Worm (Caenorhabditis elegans) whole organism, L4 larva: ENCODE data around the gene R07B1.6.

Experiments used
- Y105C5A.15 ChIP-seq: fragments of 200-800 bp; sonication (Bioruptor generic); IDR thresholded peaks from 2 replicates; pipeline ENCODE4 v1.3.6; 2022; ENCODE audit warnings: missing genetic modification characterization, missing compliant biosample characterization
- ZK337.2 ChIP-seq: fragments of 200-800 bp; sonication (Bioruptor generic); IDR thresholded peaks from 2 replicates; pipeline ENCODE4 v1.3.6; 2022; ENCODE audit warnings: missing genetic modification reagents, missing genetic modification characterization, missing compliant biosample characterization
- daf-12 ChIP-seq: fragments of 150-350 bp; optimal IDR thresholded peaks from 2 replicates; lab custom pipeline; 2014; ENCODE audit warnings: missing biosample characterization, missing genetic modification reagents, missing genetic modification characterization
- daf-19 ChIP-seq: fragments of 200-800 bp; sonication (Bioruptor generic); conservative IDR thresholded peaks from 2 replicates; pipeline ENCODE4 v1.3.6; 2022; ENCODE audit warnings: missing genetic modification characterization, missing compliant biosample characterization
- hlh-11 ChIP-seq: fragments of 200-800 bp; sonication (Bioruptor generic); optimal IDR thresholded peaks from 2 replicates; lab custom pipeline; 2018; ENCODE audit warnings: mild to moderate bottlenecking, missing genetic modification characterization, missing compliant biosample characterization
- hmg-1.1 ChIP-seq: fragments of 200-800 bp; sonication (Bioruptor generic); IDR thresholded peaks from 2 replicates; pipeline ENCODE4 v1.3.6; 2022; ENCODE audit warnings: missing genetic modification reagents, missing genetic modification characterization, missing compliant biosample characterization
- jun-1 ChIP-seq: fragments of 150-350 bp; optimal IDR thresholded peaks from 2 replicates; lab custom pipeline; 2014; ENCODE audit warnings: missing biosample characterization, missing genetic modification reagents, missing genetic modification characterization
- lir-3 ChIP-seq: sonication (generic microtip); optimal IDR thresholded peaks from 2 replicates; lab custom pipeline; 2016; ENCODE audit warnings: mild to moderate bottlenecking, missing genetic modification characterization, missing compliant biosample characterization
- nhr-28 ChIP-seq: fragments of 150-350 bp; optimal IDR thresholded peaks from 2 replicates; lab custom pipeline; 2014; ENCODE audit warnings: missing biosample characterization, missing genetic modification characterization
- pha-4 ChIP-seq, 2 experiments: fragments of 150-350 bp in 1 of 2; fragments of 200-800 bp in 1 of 2; sonication (Bioruptor generic) in 1 of 2; IDR thresholded peaks in 1 of 2; optimal IDR thresholded peaks in 1 of 2; 2 replicates each; pipeline versions ENCODE4 v1.3.6 to Lab custom; 2014 to 2022; ENCODE audit warnings: missing genetic modification characterization in 2 of 2, missing genetic modification reagents in 2 of 2, missing biosample characterization in 1 of 2, missing compliant biosample characterization in 1 of 2
- snpc-4 ChIP-seq: fragments of 150-350 bp; optimal IDR thresholded peaks from 2 replicates; lab custom pipeline; 2014; ENCODE audit warnings: missing biosample characterization, missing genetic modification characterization
- unc-130 ChIP-seq: sonication (generic microtip); optimal IDR thresholded peaks from 2 replicates; lab custom pipeline; 2016; ENCODE audit warnings: missing genetic modification reagents, missing genetic modification characterization, missing compliant biosample characterization

ce11 chrX:9872554-9872953 lies 6.1 kb downstream of the R07B1.6 start, which contains the start of gene R07B1.8:
- no peak for TF ChIP-seq lir-3 (tag; lab: Kevin White, UChicago)
- TF ChIP-seq daf-19, result no peak
- no peak for TF ChIP-seq unc-130 (GFP tag; lab: Kevin White, UChicago)
- TF ChIP-seq ZK337.2 (GFP tag; lab: Robert Waterston, UW), result no peak
- TF ChIP-seq nhr-28 (tag; lab: Kevin White, UChicago), result no peak
- no peak for TF ChIP-seq hlh-11 (tag; lab: Kevin White, UChicago)
- no peak for TF ChIP-seq Y105C5A.15
- TF ChIP-seq hmg-1.1, result no peak
- TF ChIP-seq jun-1, result no peak
- no peak for TF ChIP-seq snpc-4 (tag; lab: Kevin White, UChicago)
- no peak for TF ChIP-seq daf-12
- TF ChIP-seq pha-4 (GFP tag; IDR thresholded peaks at IDR 0.05; lab: Robert Waterston, UW), result no peak
- no peak for TF ChIP-seq pha-4 (tag; optimal IDR thresholded peaks at IDR 0.05; lab: Kevin White, UChicago)
